Fruit fly (Drosophila melanogaster) whole organism, embryonic: ENCODE data around the gene CG43085.

Source experiments
- B-H2 ChIP-seq: fragments of 200-800 bp; sonication (Bioruptor generic); optimal IDR thresholded peaks from 2 replicates; lab custom pipeline; 2018; ENCODE audit warnings: missing biosample characterization, mild to moderate bottlenecking, missing genetic modification characterization
- Bteb2 ChIP-seq: fragments of 200-800 bp; sonication (Bioruptor generic); optimal IDR thresholded peaks from 2 replicates; lab custom pipeline; 2016; ENCODE audit warnings: missing biosample characterization, missing genetic modification characterization
- CG10209 ChIP-seq: fragments of 200-800 bp; sonication (Bioruptor generic); optimal IDR thresholded peaks from 3 replicates; lab custom pipeline; 2017; ENCODE audit warnings: missing biosample characterization, mild to moderate bottlenecking, missing genetic modification characterization, missing genetic modification reagents
- CG10462 ChIP-seq: fragments of 200-800 bp; sonication (Bioruptor generic); optimal IDR thresholded peaks from 2 replicates; lab custom pipeline; 2016; ENCODE audit warnings: missing biosample characterization, missing genetic modification characterization
- CG11695 ChIP-seq: fragments of 200-800 bp; sonication (Bioruptor generic); IDR thresholded peaks from 3 replicates; pipeline ENCODE4 v1.3.6; 2022; ENCODE audit warnings: missing biosample characterization, missing genetic modification characterization
- CG12104 ChIP-seq: fragments of 200-800 bp; sonication (Bioruptor generic); optimal IDR thresholded peaks from 3 replicates; lab custom pipeline; 2016; ENCODE audit warnings: missing biosample characterization, missing genetic modification characterization
- CG12236 ChIP-seq: fragments of 200-800 bp; sonication (Bioruptor generic); optimal IDR thresholded peaks from 2 replicates; lab custom pipeline; 2016; ENCODE audit warnings: missing biosample characterization, missing genetic modification characterization
- CG12744 ChIP-seq: fragments of 200-800 bp; sonication (Bioruptor generic); optimal IDR thresholded peaks from 2 replicates; lab custom pipeline; 2016; ENCODE audit warnings: missing biosample characterization, missing genetic modification characterization
- CG13287 ChIP-seq: fragments of 200-800 bp; sonication (Bioruptor generic); IDR thresholded peaks from 2 replicates; pipeline ENCODE4 v1.3.6; 2022; ENCODE audit warnings: missing biosample characterization, missing genetic modification characterization; ENCODE audit not compliant: partially characterized antibody
- CG13424 ChIP-seq: fragments of 200-800 bp; sonication (Bioruptor generic); optimal IDR thresholded peaks from 2 replicates; lab custom pipeline; 2019; ENCODE audit warnings: missing biosample characterization, mild to moderate bottlenecking, missing genetic modification characterization, moderate library complexity
- CG17385 ChIP-seq: fragments of 200-800 bp; sonication (Bioruptor generic); optimal IDR thresholded peaks from 3 replicates; lab custom pipeline; 2018; ENCODE audit warnings: missing biosample characterization, mild to moderate bottlenecking, missing genetic modification characterization
- CG17802 ChIP-seq: fragments of 200-800 bp; sonication (Bioruptor generic); optimal IDR thresholded peaks from 2 replicates; lab custom pipeline; 2018; ENCODE audit warnings: missing biosample characterization, mild to moderate bottlenecking, missing genetic modification characterization, moderate library complexity
- CG1792 ChIP-seq: fragments of 200-800 bp; sonication (Bioruptor generic); optimal IDR thresholded peaks from 2 replicates; lab custom pipeline; 2016; ENCODE audit warnings: missing biosample characterization, missing genetic modification characterization
- CG30431 ChIP-seq: fragments of 200-800 bp; sonication (Bioruptor generic); optimal IDR thresholded peaks from 2 replicates; lab custom pipeline; 2017; ENCODE audit warnings: missing biosample characterization, missing genetic modification characterization
- CG31365 ChIP-seq: fragments of 200-800 bp; sonication (Bioruptor generic); optimal IDR thresholded peaks from 2 replicates; lab custom pipeline; 2018; ENCODE audit warnings: missing biosample characterization, mild to moderate bottlenecking, missing genetic modification characterization
- CG31388 ChIP-seq: fragments of 200-800 bp; sonication (Bioruptor generic); optimal IDR thresholded peaks from 2 replicates; lab custom pipeline; 2016; ENCODE audit warnings: missing biosample characterization, missing genetic modification characterization
- CG31441 ChIP-seq: fragments of 200-800 bp; sonication (Bioruptor generic); IDR thresholded peaks from 2 replicates; pipeline ENCODE4 v1.3.6; 2022; ENCODE audit warnings: missing biosample characterization, missing genetic modification characterization
- CG32532 ChIP-seq: fragments of 200-800 bp; sonication (Bioruptor generic); IDR thresholded peaks from 2 replicates; pipeline ENCODE4 v1.3.6; 2022; ENCODE audit warnings: missing biosample characterization, missing genetic modification characterization
- CG3407 ChIP-seq: fragments of 200-800 bp; sonication (Bioruptor generic); optimal IDR thresholded peaks from 2 replicates; lab custom pipeline; 2018; ENCODE audit warnings: missing biosample characterization, mild to moderate bottlenecking, missing genetic modification characterization
- CG43689 ChIP-seq: fragments of 200-800 bp; sonication (Bioruptor generic); IDR thresholded peaks from 2 replicates; pipeline ENCODE4 v1.3.6; 2022; ENCODE audit warnings: missing biosample characterization, missing genetic modification characterization
- CG6254 ChIP-seq: fragments of 200-800 bp; sonication (Bioruptor generic); optimal IDR thresholded peaks from 3 replicates; lab custom pipeline; 2017; ENCODE audit warnings: mild to moderate bottlenecking, missing biosample characterization, missing genetic modification reagents, missing genetic modification characterization
- CG6654 ChIP-seq: fragments of 200-800 bp; sonication (Bioruptor generic); optimal IDR thresholded peaks from 2 replicates; lab custom pipeline; 2017; ENCODE audit warnings: missing biosample characterization, mild to moderate bottlenecking, missing genetic modification characterization
- CG9797 ChIP-seq: fragments of 200-800 bp; sonication (Bioruptor generic); optimal IDR thresholded peaks from 3 replicates; lab custom pipeline; 2018; ENCODE audit warnings: missing biosample characterization, mild to moderate bottlenecking, missing genetic modification characterization
- D ChIP-seq, 2 experiments: fragments of 200-800 bp in 1 of 2; fragments of >200 bp in 1 of 2; sonication (Bioruptor generic) in 1 of 2; optimal IDR thresholded peaks; 2 replicates in 1 of 2; 3 replicates in 1 of 2; lab custom pipeline; 2017; ENCODE audit warnings: mild to moderate bottlenecking in 1 of 2, missing biosample characterization in 1 of 2, missing genetic modification characterization in 1 of 2, missing genetic modification reagents in 1 of 2
- Ets65A ChIP-seq: fragments of 200-800 bp; sonication (Bioruptor generic); peaks from one replicate; lab custom pipeline; 2016; ENCODE audit warnings: missing biosample characterization, missing genetic modification characterization
- HLH54F ChIP-seq: fragments of 200-800 bp; sonication (Bioruptor generic); optimal IDR thresholded peaks from 3 replicates; lab custom pipeline; 2016; ENCODE audit warnings: missing biosample characterization, missing genetic modification characterization
- Kr ChIP-seq: fragments of 200-800 bp; sonication (Bioruptor generic); optimal IDR thresholded peaks from 2 replicates; lab custom pipeline; 2017; ENCODE audit warnings: missing biosample characterization, mild to moderate bottlenecking, missing genetic modification characterization
- MESR4 ChIP-seq: fragments of 200-800 bp; sonication (Bioruptor generic); optimal IDR thresholded peaks from 2 replicates; lab custom pipeline; 2018; ENCODE audit warnings: missing biosample characterization, mild to moderate bottlenecking, missing genetic modification characterization, moderate library complexity
- Med ChIP-seq: fragments of 200-800 bp; sonication (Bioruptor generic); peaks from one replicate; lab custom pipeline; 2016; ENCODE audit warnings: missing biosample characterization, missing genetic modification characterization, mild to moderate bottlenecking, inconsistent platforms, moderate library complexity
- NK7.1 ChIP-seq: fragments of 200-800 bp; sonication (Bioruptor generic); optimal IDR thresholded peaks from 3 replicates; lab custom pipeline; 2016; ENCODE audit warnings: missing biosample characterization, missing genetic modification characterization
- Nf-YB ChIP-seq: fragments of 200-800 bp; sonication (Bioruptor generic); optimal IDR thresholded peaks from 3 replicates; lab custom pipeline; 2019; ENCODE audit warnings: missing biosample characterization, mild to moderate bottlenecking, missing genetic modification characterization, moderate library complexity
- Oaz ChIP-seq: fragments of 200-800 bp; sonication (Bioruptor generic); IDR thresholded peaks from 2 replicates; pipeline ENCODE4 v1.3.6; 2022; ENCODE audit warnings: missing biosample characterization, missing genetic modification characterization
- Ptx1 ChIP-seq: fragments of 200-800 bp; sonication (Bioruptor generic); IDR thresholded peaks from 2 replicates; pipeline ENCODE4 v1.3.6; 2022; ENCODE audit warnings: missing biosample characterization, missing genetic modification characterization
- Side ChIP-seq: fragments of 200-800 bp; sonication (Bioruptor generic); optimal IDR thresholded peaks from 2 replicates; lab custom pipeline; 2016; ENCODE audit warnings: missing biosample characterization, missing genetic modification characterization
- Xrp1 ChIP-seq: fragments of 200-800 bp; sonication (Bioruptor generic); IDR thresholded peaks from 2 replicates; pipeline ENCODE4 v1.3.6; 2022; ENCODE audit warnings: missing biosample characterization, missing genetic modification characterization
- ato ChIP-seq: fragments of 200-800 bp; sonication (Bioruptor generic); IDR thresholded peaks from 2 replicates; pipeline ENCODE4 v1.3.6; 2022; ENCODE audit warnings: missing biosample characterization, missing genetic modification characterization; ENCODE audit not compliant: partially characterized antibody
- bcd ChIP-seq: fragments of 200-800 bp; sonication (Bioruptor generic); optimal IDR thresholded peaks from 2 replicates; lab custom pipeline; 2017; ENCODE audit warnings: missing biosample characterization, mild to moderate bottlenecking, missing genetic modification characterization
- chn ChIP-seq: fragments of 200-800 bp; sonication (Bioruptor generic); optimal IDR thresholded peaks from 2 replicates; lab custom pipeline; 2016; ENCODE audit warnings: missing biosample characterization, missing genetic modification characterization
- crol ChIP-seq: fragments of 200-800 bp; sonication (Bioruptor generic); IDR thresholded peaks from 2 replicates; pipeline ENCODE4 v1.3.6; 2022; ENCODE audit warnings: missing biosample characterization, missing genetic modification characterization
- da ChIP-seq: fragments of 200-800 bp; sonication (Bioruptor generic); optimal IDR thresholded peaks from 2 replicates; lab custom pipeline; 2016; ENCODE audit warnings: missing biosample characterization, missing genetic modification characterization
- dmrt99B ChIP-seq: fragments of 200-800 bp; sonication (Bioruptor generic); optimal IDR thresholded peaks from 2 replicates; lab custom pipeline; 2018; ENCODE audit warnings: missing biosample characterization, mild to moderate bottlenecking, missing genetic modification characterization, moderate library complexity
- fd96Cb ChIP-seq: fragments of 200-800 bp; sonication (Bioruptor generic); optimal IDR thresholded peaks from 2 replicates; lab custom pipeline; 2018; ENCODE audit warnings: missing biosample characterization, mild to moderate bottlenecking, missing genetic modification characterization, moderate library complexity
- gcm ChIP-seq: fragments of 200-800 bp; sonication (Bioruptor generic); optimal IDR thresholded peaks from 2 replicates; lab custom pipeline; 2019; ENCODE audit warnings: missing biosample characterization, mild to moderate bottlenecking, missing genetic modification characterization, moderate library complexity
- nom ChIP-seq: fragments of 200-800 bp; sonication (Bioruptor generic); optimal IDR thresholded peaks from 2 replicates; lab custom pipeline; 2017; ENCODE audit warnings: missing biosample characterization, missing genetic modification characterization, mild to moderate bottlenecking, moderate library complexity, missing genetic modification reagents
- run ChIP-seq: fragments of 200-800 bp; sonication (Bioruptor generic); optimal IDR thresholded peaks from 3 replicates; lab custom pipeline; 2018; ENCODE audit warnings: missing biosample characterization, mild to moderate bottlenecking, missing genetic modification characterization
- schlank ChIP-seq: fragments of 200-800 bp; sonication (Bioruptor generic); optimal IDR thresholded peaks from 2 replicates; lab custom pipeline; 2018; ENCODE audit warnings: missing biosample characterization, mild to moderate bottlenecking, missing genetic modification characterization
- sens ChIP-seq: fragments of 200-800 bp; sonication (Bioruptor generic); peaks from one replicate; lab custom pipeline; 2016; ENCODE audit warnings: missing biosample characterization, missing genetic modification characterization
- slp2 ChIP-seq: fragments of 200-800 bp; sonication (Bioruptor generic); optimal IDR thresholded peaks from 2 replicates; lab custom pipeline; 2016; ENCODE audit warnings: missing biosample characterization, missing genetic modification characterization
- sug ChIP-seq: fragments of 200-800 bp; optimal IDR thresholded peaks from 2 replicates; lab custom pipeline; 2019; ENCODE audit warnings: missing biosample characterization, mild to moderate bottlenecking, missing genetic modification characterization, moderate library complexity
- tll ChIP-seq, 2 experiments: fragments of 200-800 bp in 1 of 2; fragments of >200 bp in 1 of 2; sonication (Bioruptor generic) in 1 of 2; optimal IDR thresholded peaks; 2 replicates each; lab custom pipeline; 2017 to 2019; ENCODE audit warnings: missing biosample characterization in 2 of 2, missing genetic modification characterization in 2 of 2, mild to moderate bottlenecking in 1 of 2, moderate library complexity in 1 of 2
- zfh2 ChIP-seq: fragments of 200-800 bp; sonication (Bioruptor generic); optimal IDR thresholded peaks from 2 replicates; lab custom pipeline; 2016; ENCODE audit warnings: missing biosample characterization, missing genetic modification characterization

CG43085 gene

DNA sequence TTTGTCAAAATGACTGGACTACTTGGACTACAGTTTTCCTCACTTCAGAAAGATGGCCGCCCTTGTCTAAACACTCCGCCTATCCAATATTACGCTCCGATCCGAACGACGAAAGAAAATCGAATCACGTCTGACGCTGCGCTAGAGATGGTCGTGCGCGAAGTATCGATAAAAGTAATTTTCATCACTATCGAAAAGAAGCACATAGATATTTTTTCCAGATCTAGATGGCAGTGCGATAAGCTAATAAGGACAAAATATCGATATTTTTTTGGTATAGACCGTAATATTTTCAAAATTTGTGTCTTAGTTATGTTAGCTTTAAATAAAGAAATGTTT is 1.7 kb downstream of the CG43085 start, which contains the start of gene Pep (continued):
- TF ChIP-seq CG17385, result peak; percentile 5
- peak; percentile 98 for TF ChIP-seq CG13287 (GFP tag; lab: Robert Waterston, UW)
- TF ChIP-seq B-H2 (GFP tag; lab: Kevin White, UChicago), result peak; percentile 60
- TF ChIP-seq CG1792 (GFP tag; lab: Kevin White, UChicago), result no peak
- TF ChIP-seq HLH54F (GFP tag; lab: Kevin White, UChicago), result peak; percentile 27
- peak; percentile 93 for TF ChIP-seq MESR4 (GFP tag; lab: Kevin White, UChicago)
- TF ChIP-seq CG10209 (GFP tag; lab: Kevin White, UChicago), result no peak
- TF ChIP-seq slp2 (GFP tag; lab: Kevin White, UChicago), result no peak
- TF ChIP-seq Ets65A (GFP tag; lab: Kevin White, UChicago), result no peak
- no peak for TF ChIP-seq run
- no peak for TF ChIP-seq dmrt99B (tag; lab: Kevin White, UChicago)
- TF ChIP-seq CG17802 (tag; lab: Kevin White, UChicago), result peak; percentile 54
- peak; percentile 13 for TF ChIP-seq CG13424 (tag; lab: Kevin White, UChicago)
- TF ChIP-seq CG31365, result no peak
- TF ChIP-seq Kr (GFP tag; lab: Kevin White, UChicago), result no peak
- TF ChIP-seq CG10462 (GFP tag; lab: Kevin White, UChicago), result peak; percentile 66
- TF ChIP-seq Xrp1, result peak; percentile 24; the same call in 1 of the 2 replicates
- no peak for TF ChIP-seq CG32532 (GFP tag; lab: Robert Waterston, UW)
- TF ChIP-seq schlank, result no peak
- TF ChIP-seq Side (GFP tag; lab: Kevin White, UChicago), result peak; percentile 49
- peak; percentile 57 for TF ChIP-seq nom
- no peak for TF ChIP-seq da (GFP tag; lab: Kevin White, UChicago)
- peak; percentile 12 for TF ChIP-seq CG12236
- TF ChIP-seq CG30431, result no peak
- no peak for TF ChIP-seq tll (GFP tag; optimal IDR thresholded peaks at IDR 0.05; lab: Kevin White, UChicago)
- TF ChIP-seq fd96Cb, result no peak
- peak; percentile 10 for TF ChIP-seq gcm
- peak; percentile 57 for TF ChIP-seq CG31441 (GFP tag; lab: Robert Waterston, UW)
- TF ChIP-seq Nf-YB (GFP tag; lab: Kevin White, UChicago), result no peak
- peak; percentile 23 for TF ChIP-seq NK7.1
- peak; percentile 36 for TF ChIP-seq sug (tag; lab: Kevin White, UChicago)
- no peak for TF ChIP-seq CG3407 (GFP tag; lab: Kevin White, UChicago)
- TF ChIP-seq Ptx1, result no peak
- no peak for TF ChIP-seq crol (GFP tag; lab: Robert Waterston, UW)
- TF ChIP-seq CG43689, result no peak
- TF ChIP-seq chn (GFP tag; lab: Kevin White, UChicago), result peak; percentile 25
- no peak for TF ChIP-seq CG31388
- TF ChIP-seq Bteb2 (GFP tag; lab: Kevin White, UChicago), result peak; percentile 0
- no peak for TF ChIP-seq CG12104 (GFP tag; lab: Kevin White, UChicago)
- TF ChIP-seq D (optimal IDR thresholded peaks at IDR 0.05; lab: Kevin White, UChicago), result no peak
- TF ChIP-seq D (GFP tag; optimal IDR thresholded peaks at IDR 0.05; lab: Kevin White, UChicago), result no peak
- peak; percentile 98 for TF ChIP-seq ato (GFP tag; lab: Robert Waterston, UW)
- TF ChIP-seq CG6254 (GFP tag; lab: Kevin White, UChicago), result no peak
- peak; percentile 91 for TF ChIP-seq sens
- TF ChIP-seq zfh2 (GFP tag; lab: Kevin White, UChicago), result peak; percentile 38
- TF ChIP-seq Oaz (GFP tag; lab: Robert Waterston, UW), result no peak
- TF ChIP-seq CG11695 (GFP tag; lab: Robert Waterston, UW), result 0 out of 3 replicates have a peak, but pooled peaks have one; percentile 4
- no peak for TF ChIP-seq bcd (GFP tag; lab: Kevin White, UChicago)
- TF ChIP-seq CG12744 (GFP tag; lab: Kevin White, UChicago), result peak; percentile 21
- no peak for TF ChIP-seq CG6654 (GFP tag; lab: Kevin White, UChicago)
- TF ChIP-seq Med (GFP tag; lab: Kevin White, UChicago), result peak; percentile 91
- TF ChIP-seq CG9797, result peak; percentile 39
